Fruit fly (Drosophila melanogaster): ENCODE data around the gene CG15239.

DNA sequence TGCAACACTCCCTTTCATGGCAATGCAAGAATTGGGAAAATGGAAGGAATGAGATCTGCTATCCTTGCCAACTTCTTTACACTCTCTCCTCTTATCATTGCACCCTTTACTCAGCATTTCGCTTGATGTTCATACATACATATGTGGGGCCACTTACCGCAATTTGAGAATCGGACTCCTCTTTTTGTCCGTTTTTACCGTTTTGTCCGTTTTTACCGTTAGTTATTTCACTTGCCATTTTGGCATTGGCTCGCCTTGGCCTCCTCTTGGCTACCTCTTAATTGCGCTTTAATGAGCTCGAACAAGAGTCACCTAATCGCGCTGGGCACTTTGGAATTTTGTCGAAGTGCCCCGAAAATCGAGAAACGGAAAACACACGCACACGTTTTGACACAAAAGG, 16.2 kb upstream of the CG15239 start:
- TF ChIP-seq CTCF (optimal IDR thresholded peaks at IDR 0.05) = no peak
- TF ChIP-seq CG8478 (optimal IDR thresholded peaks at IDR 0.05) = no peak
